Fruit fly (Drosophila melanogaster) whole organism, embryonic: ENCODE data around the gene Nak.

Source experiments
- Asciz ChIP-seq: fragments of 200-800 bp; sonication (Bioruptor generic); optimal IDR thresholded peaks from 2 replicates; lab custom pipeline; 2017; ENCODE audit warnings: missing biosample characterization, mild to moderate bottlenecking, missing genetic modification characterization, missing genetic modification reagents
- BtbVII ChIP-seq: fragments of 200-800 bp; sonication (Bioruptor generic); optimal IDR thresholded peaks from 3 replicates; lab custom pipeline; 2017; ENCODE audit warnings: missing biosample characterization, mild to moderate bottlenecking, missing genetic modification characterization
- CG12299 ChIP-seq: fragments of 200-800 bp; sonication (Bioruptor generic); optimal IDR thresholded peaks from 2 replicates; lab custom pipeline; 2018; ENCODE audit warnings: missing biosample characterization, mild to moderate bottlenecking, missing genetic modification characterization
- CG12744 ChIP-seq: fragments of 200-800 bp; sonication (Bioruptor generic); optimal IDR thresholded peaks from 2 replicates; lab custom pipeline; 2016; ENCODE audit warnings: missing biosample characterization, missing genetic modification characterization
- CG12942 ChIP-seq: fragments of 200-800 bp; sonication (Bioruptor generic); optimal IDR thresholded peaks from 3 replicates; lab custom pipeline; 2016; ENCODE audit warnings: missing biosample characterization, missing genetic modification characterization
- CG15011 ChIP-seq: fragments of 200-800 bp; sonication (Bioruptor generic); optimal IDR thresholded peaks from 3 replicates; lab custom pipeline; 2018; ENCODE audit warnings: missing biosample characterization, mild to moderate bottlenecking, missing genetic modification characterization
- CG1529 ChIP-seq: fragments of 200-800 bp; sonication (Bioruptor generic); optimal IDR thresholded peaks from 3 replicates; lab custom pipeline; 2018; ENCODE audit warnings: missing biosample characterization, missing genetic modification characterization
- CG17802 ChIP-seq: fragments of 200-800 bp; sonication (Bioruptor generic); optimal IDR thresholded peaks from 2 replicates; lab custom pipeline; 2018; ENCODE audit warnings: missing biosample characterization, mild to moderate bottlenecking, missing genetic modification characterization, moderate library complexity
- CG1792 ChIP-seq: fragments of 200-800 bp; sonication (Bioruptor generic); optimal IDR thresholded peaks from 2 replicates; lab custom pipeline; 2016; ENCODE audit warnings: missing biosample characterization, missing genetic modification characterization
- CG31388 ChIP-seq: fragments of 200-800 bp; sonication (Bioruptor generic); optimal IDR thresholded peaks from 2 replicates; lab custom pipeline; 2016; ENCODE audit warnings: missing biosample characterization, missing genetic modification characterization
- CG3838 ChIP-seq: fragments of 200-800 bp; sonication (Bioruptor generic); optimal IDR thresholded peaks from 3 replicates; lab custom pipeline; 2016; ENCODE audit warnings: missing biosample characterization, missing genetic modification characterization
- CG4328 ChIP-seq: fragments of 200-800 bp; sonication (Bioruptor generic); optimal IDR thresholded peaks from 3 replicates; lab custom pipeline; 2017; ENCODE audit warnings: missing biosample characterization, missing genetic modification reagents, missing genetic modification characterization
- CG4360 ChIP-seq: fragments of 200-800 bp; sonication (Bioruptor generic); IDR thresholded peaks from 2 replicates; pipeline ENCODE4 v1.3.6; 2022; ENCODE audit warnings: missing biosample characterization, missing genetic modification characterization
- CG4820 ChIP-seq: fragments of 200-800 bp; sonication (Bioruptor generic); optimal IDR thresholded peaks from 3 replicates; lab custom pipeline; 2016; ENCODE audit warnings: missing biosample characterization, missing genetic modification characterization
- CG6813 ChIP-seq: fragments of 200-800 bp; sonication (Bioruptor generic); optimal IDR thresholded peaks from 2 replicates; lab custom pipeline; 2017; ENCODE audit warnings: missing biosample characterization, missing genetic modification characterization, mild to moderate bottlenecking, moderate library complexity, missing genetic modification reagents
- CG7786 ChIP-seq: fragments of 200-800 bp; sonication (Bioruptor generic); optimal IDR thresholded peaks from 2 replicates; lab custom pipeline; 2016; ENCODE audit warnings: missing biosample characterization, missing genetic modification characterization
- CG8290 ChIP-seq, 3 experiments: fragments of 200-800 bp; sonication (Bioruptor generic); optimal IDR thresholded peaks; 2 replicates each; lab custom pipeline; 2016 to 2019; ENCODE audit warnings: missing biosample characterization in 3 of 3, missing genetic modification characterization in 3 of 3, mild to moderate bottlenecking in 2 of 3, moderate library complexity in 1 of 3
- CG8924 ChIP-seq: fragments of 200-800 bp; optimal IDR thresholded peaks from 3 replicates; lab custom pipeline; 2019; ENCODE audit warnings: missing biosample characterization, mild to moderate bottlenecking, missing genetic modification characterization, moderate library complexity
- Chrac-16 ChIP-seq: fragments of 200-800 bp; sonication (Bioruptor generic); optimal IDR thresholded peaks from 3 replicates; lab custom pipeline; 2016; ENCODE audit warnings: missing biosample characterization, missing genetic modification characterization
- Dip2 ChIP-seq: fragments of 200-800 bp; sonication (Bioruptor generic); IDR thresholded peaks from 2 replicates; pipeline ENCODE4 v1.3.6; 2022; ENCODE audit warnings: missing biosample characterization, missing genetic modification characterization
- E2f1 ChIP-seq: fragments of 200-800 bp; sonication (Bioruptor generic); IDR thresholded peaks from 2 replicates; pipeline ENCODE4 v1.3.6; 2022; ENCODE audit warnings: missing biosample characterization, missing genetic modification characterization
- ERR ChIP-seq: fragments of 200-800 bp; sonication (Bioruptor generic); optimal IDR thresholded peaks from 2 replicates; lab custom pipeline; 2016; ENCODE audit warnings: missing biosample characterization, missing genetic modification characterization
- HHEX ChIP-seq: fragments of 200-800 bp; sonication (Bioruptor generic); optimal IDR thresholded peaks from 3 replicates; lab custom pipeline; 2017; ENCODE audit warnings: missing biosample characterization, mild to moderate bottlenecking, missing genetic modification characterization, missing genetic modification reagents
- Hand ChIP-seq: fragments of 200-800 bp; sonication (Bioruptor generic); optimal IDR thresholded peaks from 2 replicates; lab custom pipeline; 2017; ENCODE audit warnings: mild to moderate bottlenecking, missing biosample characterization, missing genetic modification reagents, missing genetic modification characterization
- Hr78 ChIP-seq, 2 experiments: fragments of 200-800 bp in 1 of 2; fragments of >200 bp in 1 of 2; sonication (Bioruptor generic) in 1 of 2; optimal IDR thresholded peaks; 2 replicates each; lab custom pipeline; 2017 to 2019; ENCODE audit warnings: missing biosample characterization in 2 of 2, missing genetic modification characterization in 2 of 2, mild to moderate bottlenecking in 1 of 2, moderate library complexity in 1 of 2
- Opbp ChIP-seq: fragments of 200-800 bp; sonication (Bioruptor generic); IDR thresholded peaks from 3 replicates; pipeline ENCODE4 v1.3.6; 2022; ENCODE audit warnings: missing biosample characterization, missing genetic modification characterization; ENCODE audit not compliant: partially characterized antibody
- Rfx ChIP-seq: fragments of 200-800 bp; sonication (Bioruptor generic); IDR thresholded peaks from 2 replicates; pipeline ENCODE4 v1.3.6; 2022; ENCODE audit warnings: missing biosample characterization, missing genetic modification characterization
- Spps ChIP-seq: fragments of 200-800 bp; sonication (Bioruptor generic); optimal IDR thresholded peaks from 2 replicates; lab custom pipeline; 2018; ENCODE audit warnings: missing biosample characterization, mild to moderate bottlenecking, missing genetic modification characterization
- Stat92E ChIP-seq, 3 experiments: fragments of >200 bp in 2 of 3; fragments of 200-800 bp in 1 of 3; sonication (Bioruptor generic) in 1 of 3; optimal IDR thresholded peaks; 2 replicates each; lab custom pipeline; 2017 to 2019; ENCODE audit warnings: missing biosample characterization in 3 of 3, missing genetic modification characterization in 3 of 3, mild to moderate bottlenecking in 1 of 3, moderate library complexity in 1 of 3
- Taf1 ChIP-seq: fragments of 200-800 bp; sonication (Bioruptor generic); IDR thresholded peaks from 2 replicates; pipeline ENCODE4 v1.3.6; 2022; ENCODE audit warnings: missing biosample characterization, missing genetic modification characterization
- ato ChIP-seq: fragments of 200-800 bp; sonication (Bioruptor generic); IDR thresholded peaks from 2 replicates; pipeline ENCODE4 v1.3.6; 2022; ENCODE audit warnings: missing biosample characterization, missing genetic modification characterization; ENCODE audit not compliant: partially characterized antibody
- cato ChIP-seq: fragments of 200-800 bp; sonication (Bioruptor generic); optimal IDR thresholded peaks from 2 replicates; lab custom pipeline; 2016; ENCODE audit warnings: missing biosample characterization, missing genetic modification characterization, borderline replicate concordance
- chif ChIP-seq, 2 experiments: fragments of 200-800 bp; sonication (Bioruptor generic); optimal IDR thresholded peaks; 3 replicates each; lab custom pipeline; 2016; ENCODE audit warnings: missing biosample characterization in 2 of 2, missing genetic modification characterization in 2 of 2
- crc ChIP-seq: fragments of 200-800 bp; sonication (Bioruptor generic); optimal IDR thresholded peaks from 2 replicates; lab custom pipeline; 2016; ENCODE audit warnings: missing biosample characterization, missing genetic modification characterization
- crol ChIP-seq: fragments of 200-800 bp; sonication (Bioruptor generic); IDR thresholded peaks from 2 replicates; pipeline ENCODE4 v1.3.6; 2022; ENCODE audit warnings: missing biosample characterization, missing genetic modification characterization
- dati ChIP-seq: fragments of 200-800 bp; sonication (Bioruptor generic); IDR thresholded peaks from 2 replicates; pipeline ENCODE4 v1.3.6; 2022; ENCODE audit warnings: missing biosample characterization, missing genetic modification characterization
- dm ChIP-seq: fragments of 200-800 bp; sonication (Bioruptor generic); optimal IDR thresholded peaks from 3 replicates; lab custom pipeline; 2016; ENCODE audit warnings: missing biosample characterization, missing genetic modification characterization
- gcm2 ChIP-seq: fragments of 200-800 bp; sonication (Bioruptor generic); optimal IDR thresholded peaks from 2 replicates; lab custom pipeline; 2016; ENCODE audit warnings: missing biosample characterization, missing genetic modification characterization
- gfzf ChIP-seq: fragments of 200-800 bp; sonication (Bioruptor generic); optimal IDR thresholded peaks from 2 replicates; lab custom pipeline; 2016; ENCODE audit warnings: missing biosample characterization, mild to moderate bottlenecking, missing genetic modification characterization, moderate library complexity
- gro ChIP-seq: fragments of 200-800 bp; sonication (Bioruptor generic); optimal IDR thresholded peaks from 2 replicates; lab custom pipeline; 2016; ENCODE audit warnings: missing biosample characterization, missing genetic modification characterization
- lilli ChIP-seq: fragments of 200-800 bp; sonication (Bioruptor generic); optimal IDR thresholded peaks from 3 replicates; lab custom pipeline; 2016; ENCODE audit warnings: missing biosample characterization, missing genetic modification characterization
- luna ChIP-seq: fragments of 200-800 bp; sonication (Bioruptor generic); optimal IDR thresholded peaks from 2 replicates; lab custom pipeline; 2016; ENCODE audit warnings: missing biosample characterization, missing genetic modification characterization
- pita ChIP-seq: fragments of 200-800 bp; sonication (Bioruptor generic); optimal IDR thresholded peaks from 2 replicates; lab custom pipeline; 2017; ENCODE audit warnings: missing biosample characterization, mild to moderate bottlenecking, missing genetic modification characterization
- schlank ChIP-seq: fragments of 200-800 bp; sonication (Bioruptor generic); optimal IDR thresholded peaks from 2 replicates; lab custom pipeline; 2018; ENCODE audit warnings: missing biosample characterization, mild to moderate bottlenecking, missing genetic modification characterization
- sisA ChIP-seq: fragments of 200-800 bp; sonication (Bioruptor generic); IDR thresholded peaks from 2 replicates; pipeline ENCODE4 v1.3.6; 2022; ENCODE audit warnings: missing biosample characterization, missing genetic modification characterization
- sna ChIP-seq: fragments of 200-800 bp; sonication (Bioruptor generic); IDR thresholded peaks from 2 replicates; pipeline ENCODE4 v1.3.6; 2022; ENCODE audit warnings: missing biosample characterization, missing genetic modification characterization; ENCODE audit not compliant: partially characterized antibody
- stc ChIP-seq: fragments of 200-800 bp; sonication (Bioruptor generic); IDR thresholded peaks from 2 replicates; pipeline ENCODE4 v1.3.6; 2022; ENCODE audit warnings: missing biosample characterization, missing genetic modification characterization
- tin ChIP-seq: fragments of 200-800 bp; sonication (Bioruptor generic); optimal IDR thresholded peaks from 3 replicates; lab custom pipeline; 2016; ENCODE audit warnings: missing biosample characterization, missing genetic modification characterization
- vfl ChIP-seq: fragments of 200-800 bp; sonication (Bioruptor generic); optimal IDR thresholded peaks from 2 replicates; lab custom pipeline; 2016; ENCODE audit warnings: missing biosample characterization, missing genetic modification characterization

The Nak gene

dm6 chr2L:18965367-18966213 lies 3.0 kb downstream of the Nak start (continued):
- peak; percentile 24; the same call in 1 of the 2 replicates for TF ChIP-seq sisA (GFP tag; lab: Robert Waterston, UW)
- TF ChIP-seq Chrac-16: no peak
- TF ChIP-seq CG1792: no peak
- no peak for TF ChIP-seq CG4328 (GFP tag; lab: Kevin White, UChicago)
- TF ChIP-seq lilli (GFP tag; lab: Kevin White, UChicago): no peak
- TF ChIP-seq ato (GFP tag; lab: Robert Waterston, UW): no peak
- TF ChIP-seq E2f1: peak; percentile 8; the same call in 1 of the 2 replicates
- TF ChIP-seq CG3838: no peak
- TF ChIP-seq Taf1 (GFP tag; lab: Robert Waterston, UW): peak; percentile 56
- no peak for TF ChIP-seq CG4820 (GFP tag; lab: Kevin White, UChicago)
- TF ChIP-seq CG4360 (GFP tag; lab: Robert Waterston, UW): no peak
- TF ChIP-seq CG17802 (tag; lab: Kevin White, UChicago): no peak
- no peak for TF ChIP-seq chif (GFP tag; optimal IDR thresholded peaks at IDR 0.05; lab: Kevin White, UChicago)
- no peak for TF ChIP-seq CG12744 (GFP tag; lab: Kevin White, UChicago)
- no peak for TF ChIP-seq stc (GFP tag; lab: Robert Waterston, UW)
- no peak for TF ChIP-seq dati (GFP tag; lab: Robert Waterston, UW)
- no peak for TF ChIP-seq sna (GFP tag; lab: Robert Waterston, UW)
- no peak for TF ChIP-seq Dip2
- no peak for TF ChIP-seq CG12299 (tag; lab: Kevin White, UChicago)
- no peak for TF ChIP-seq pita (GFP tag; lab: Kevin White, UChicago)
- no peak for TF ChIP-seq CG8924 (tag; lab: Kevin White, UChicago)
- no peak for TF ChIP-seq CG6813 (GFP tag; lab: Kevin White, UChicago)
- no peak for TF ChIP-seq HHEX (GFP tag; lab: Kevin White, UChicago)
- no peak for TF ChIP-seq CG8290 (GFP tag; optimal IDR thresholded peaks at IDR 0.05; lab: Kevin White, UChicago)
- TF ChIP-seq CG8290 (tag; optimal IDR thresholded peaks at IDR 0.05; lab: Kevin White, UChicago): no peak
- no peak for TF ChIP-seq gcm2 (GFP tag; lab: Kevin White, UChicago)
- TF ChIP-seq Stat92E (GFP tag; optimal IDR thresholded peaks at IDR 0.05; lab: Kevin White, UChicago): no peak
- no peak for TF ChIP-seq Spps (tag; lab: Kevin White, UChicago)
- TF ChIP-seq dm (GFP tag; lab: Kevin White, UChicago): no peak
- no peak for TF ChIP-seq CG1529 (GFP tag; lab: Kevin White, UChicago)
- TF ChIP-seq cato (GFP tag; lab: Kevin White, UChicago): no peak
- no peak for TF ChIP-seq Opbp (GFP tag; lab: Robert Waterston, UW)
- TF ChIP-seq gfzf: no peak
- no peak for TF ChIP-seq crc (GFP tag; lab: Kevin White, UChicago)
- TF ChIP-seq vfl (GFP tag; lab: Kevin White, UChicago): no peak
- peak; percentile 51 for TF ChIP-seq BtbVII (GFP tag; lab: Kevin White, UChicago)
- no peak for TF ChIP-seq Hr78 (GFP tag; optimal IDR thresholded peaks at IDR 0.05; lab: Kevin White, UChicago)
- TF ChIP-seq CG15011 (GFP tag; lab: Kevin White, UChicago): peak; percentile 72
- TF ChIP-seq ERR (GFP tag; lab: Kevin White, UChicago): no peak
- 0 out of 2 replicates have a peak, but pooled peaks have one; percentile 7 for TF ChIP-seq crol (GFP tag; lab: Robert Waterston, UW)
- TF ChIP-seq luna: no peak
- TF ChIP-seq CG12942: no peak
- TF ChIP-seq tin (GFP tag; lab: Kevin White, UChicago): no peak
- no peak for TF ChIP-seq gro (GFP tag; lab: Kevin White, UChicago)
- TF ChIP-seq CG7786: no peak
- TF ChIP-seq schlank (tag; lab: Kevin White, UChicago): no peak
- TF ChIP-seq Hand (GFP tag; lab: Kevin White, UChicago): no peak
- TF ChIP-seq CG31388: no peak
- TF ChIP-seq Rfx (GFP tag; lab: Robert Waterston, UW): peak; percentile 59
- no peak for TF ChIP-seq Asciz (GFP tag; lab: Kevin White, UChicago)
